Worm (Caenorhabditis elegans): ENCODE results near the gene scl-17.

- no peak for TF ChIP-seq unc-39 (tag; optimal IDR thresholded peaks at IDR 0.05)
- no peak for TF ChIP-seq pha-4 (tag; optimal IDR thresholded peaks at IDR 0.05)
These were observed 8.3 kb upstream of the scl-17 start for ce11 chrII:1436715-1437114.

Data from whole organism, mixed stage, embryonic.